Worm (Caenorhabditis elegans): ENCODE measurements around the gene ins-3.

ce11 chrII:5961317-5961716, 29.3 kb downstream of the ins-3 start, which contains the start of gene B0034.7:
- TF ChIP-seq dpl-1 (GFP tag; optimal IDR thresholded peaks at IDR 0.05) = no peak
- TF ChIP-seq ztf-3 (GFP tag; optimal IDR thresholded peaks at IDR 0.05) = no peak
- no peak for TF ChIP-seq snpc-4 (GFP tag; optimal IDR thresholded peaks at IDR 0.05)
- no peak for TF ChIP-seq snpc-4 (tag; optimal IDR thresholded peaks at IDR 0.05)
- no peak for TF ChIP-seq Y95B8A.8 (GFP tag; IDR thresholded peaks at IDR 0.05)
